Worm (Caenorhabditis elegans) whole organism, mixed stage, embryonic: ENCODE measurements around the gene T05C12.1.

Experiments used
- elt-3 ChIP-seq: fragments of 150-350 bp; optimal IDR thresholded peaks from 2 replicates; lab custom pipeline; 2014; ENCODE audit warnings: missing biosample characterization, missing genetic modification characterization
- nhr-2 ChIP-seq: fragments of 150-350 bp; optimal IDR thresholded peaks from 2 replicates; lab custom pipeline; 2014; ENCODE audit warnings: missing biosample characterization, missing genetic modification characterization
- snpc-4 ChIP-seq: fragments of 150-350 bp; optimal IDR thresholded peaks from 2 replicates; lab custom pipeline; 2014; ENCODE audit warnings: missing biosample characterization, missing genetic modification characterization
- ztf-11 ChIP-seq: fragments of 150-350 bp; optimal IDR thresholded peaks from 2 replicates; lab custom pipeline; 2014; ENCODE audit warnings: missing biosample characterization, missing genetic modification characterization

- TF ChIP-seq snpc-4 (tag; lab: Kevin White, UChicago) (no peak), ztf-11 (tag; lab: Kevin White, UChicago) (no peak), elt-3 (tag; lab: Kevin White, UChicago) (no peak), nhr-2 (no peak)
Measured at ce11 chrII:8214367-8214766, 40.9 kb downstream of the T05C12.1 start, which contains the start of gene M110.10.
